Fruit fly (Drosophila melanogaster) whole organism, embryonic: ENCODE data around the gene CG4267.
A peak's percentile ranks its signal among the peaks of the same experiment; 100 is the strongest.

Source experiments
- Atf-2 ChIP-seq: fragments of 200-800 bp; sonication (Bioruptor generic); optimal IDR thresholded peaks from 2 replicates; lab custom pipeline; 2016; ENCODE audit warnings: missing biosample characterization, missing genetic modification characterization
- CG10267 ChIP-seq: fragments of 200-800 bp; sonication (Bioruptor generic); optimal IDR thresholded peaks from 2 replicates; lab custom pipeline; 2018; ENCODE audit warnings: missing biosample characterization, mild to moderate bottlenecking, missing genetic modification characterization, moderate library complexity
- CG10366 ChIP-seq: fragments of 200-800 bp; sonication (Bioruptor generic); IDR thresholded peaks from 2 replicates; pipeline ENCODE4 v1.3.6; 2022; ENCODE audit warnings: missing biosample characterization, missing genetic modification characterization
- CG10543 ChIP-seq: fragments of 200-800 bp; sonication (Bioruptor generic); optimal IDR thresholded peaks from 3 replicates; lab custom pipeline; 2017; ENCODE audit warnings: missing biosample characterization, mild to moderate bottlenecking, missing genetic modification characterization, moderate library complexity
- CG12769 ChIP-seq: fragments of 200-800 bp; sonication (Bioruptor generic); optimal IDR thresholded peaks from 2 replicates; lab custom pipeline; 2019; ENCODE audit warnings: missing biosample characterization, mild to moderate bottlenecking, missing genetic modification characterization, moderate library complexity
- CG13123 ChIP-seq: fragments of 200-800 bp; sonication (Bioruptor generic); optimal IDR thresholded peaks from 2 replicates; lab custom pipeline; 2016; ENCODE audit warnings: missing biosample characterization, missing genetic modification characterization
- CG14860 ChIP-seq: fragments of 200-800 bp; sonication (Bioruptor generic); IDR thresholded peaks from 3 replicates; pipeline ENCODE4 v1.3.6; 2022; ENCODE audit warnings: missing biosample characterization, missing genetic modification characterization; ENCODE audit not compliant: partially characterized antibody
- CG17802 ChIP-seq: fragments of 200-800 bp; sonication (Bioruptor generic); optimal IDR thresholded peaks from 2 replicates; lab custom pipeline; 2018; ENCODE audit warnings: missing biosample characterization, mild to moderate bottlenecking, missing genetic modification characterization, moderate library complexity
- CG1792 ChIP-seq: fragments of 200-800 bp; sonication (Bioruptor generic); optimal IDR thresholded peaks from 2 replicates; lab custom pipeline; 2016; ENCODE audit warnings: missing biosample characterization, missing genetic modification characterization
- CG18599 ChIP-seq: fragments of 200-800 bp; sonication (Bioruptor generic); optimal IDR thresholded peaks from 3 replicates; lab custom pipeline; 2017; ENCODE audit warnings: missing biosample characterization, missing genetic modification characterization, mild to moderate bottlenecking, moderate library complexity, missing genetic modification reagents
- CG3163 ChIP-seq: fragments of 200-800 bp; sonication (Bioruptor generic); optimal IDR thresholded peaks from 3 replicates; lab custom pipeline; 2016; ENCODE audit warnings: missing biosample characterization, missing genetic modification characterization
- CG32767 ChIP-seq: fragments of 200-800 bp; sonication (Bioruptor generic); IDR thresholded peaks from 2 replicates; pipeline ENCODE4 v1.3.6; 2022; ENCODE audit warnings: missing biosample characterization, missing genetic modification characterization
- CG3838 ChIP-seq: fragments of 200-800 bp; sonication (Bioruptor generic); optimal IDR thresholded peaks from 3 replicates; lab custom pipeline; 2016; ENCODE audit warnings: missing biosample characterization, missing genetic modification characterization
- CG3847 ChIP-seq: fragments of 200-800 bp; sonication (Bioruptor generic); IDR thresholded peaks from 2 replicates; pipeline ENCODE4 v1.3.6; 2022; ENCODE audit warnings: missing biosample characterization, missing genetic modification characterization
- CG6254 ChIP-seq: fragments of 200-800 bp; sonication (Bioruptor generic); optimal IDR thresholded peaks from 3 replicates; lab custom pipeline; 2017; ENCODE audit warnings: mild to moderate bottlenecking, missing biosample characterization, missing genetic modification reagents, missing genetic modification characterization
- CG6272 ChIP-seq: fragments of 200-800 bp; sonication (Bioruptor generic); IDR thresholded peaks from 2 replicates; pipeline ENCODE4 v1.3.6; 2022; ENCODE audit warnings: missing biosample characterization, missing genetic modification characterization
- CG6813 ChIP-seq: fragments of 200-800 bp; sonication (Bioruptor generic); optimal IDR thresholded peaks from 2 replicates; lab custom pipeline; 2017; ENCODE audit warnings: missing biosample characterization, missing genetic modification characterization, mild to moderate bottlenecking, moderate library complexity, missing genetic modification reagents
- CG7745 ChIP-seq: fragments of 200-800 bp; sonication (Bioruptor generic); optimal IDR thresholded peaks from 2 replicates; lab custom pipeline; 2018; ENCODE audit warnings: missing biosample characterization, mild to moderate bottlenecking, missing genetic modification characterization, moderate library complexity
- Deaf1 ChIP-seq: fragments of 200-800 bp; optimal IDR thresholded peaks from 3 replicates; lab custom pipeline; 2019; ENCODE audit warnings: missing biosample characterization, mild to moderate bottlenecking, missing genetic modification characterization, moderate library complexity
- Dip3 ChIP-seq: fragments of 200-800 bp; sonication (Bioruptor generic); optimal IDR thresholded peaks from 3 replicates; lab custom pipeline; 2016; ENCODE audit warnings: missing biosample characterization, missing genetic modification characterization
- Dll ChIP-seq: fragments of 200-800 bp; sonication (Bioruptor generic); IDR thresholded peaks from 4 replicates; pipeline ENCODE4 v1.3.6; 2022; ENCODE audit warnings: missing biosample characterization, missing genetic modification characterization; ENCODE audit not compliant: partially characterized antibody
- Doc3 ChIP-seq: fragments of 200-800 bp; sonication (Bioruptor generic); IDR thresholded peaks from 3 replicates; pipeline ENCODE4 v1.3.6; 2022; ENCODE audit warnings: missing biosample characterization, missing genetic modification characterization; ENCODE audit not compliant: partially characterized antibody
- Dref ChIP-seq: fragments of 200-800 bp; sonication (Bioruptor generic); IDR thresholded peaks from 2 replicates; pipeline ENCODE4 v1.3.6; 2022; ENCODE audit warnings: missing biosample characterization, missing genetic modification characterization
- Eip74EF ChIP-seq, 2 experiments: fragments of 200-800 bp in 1 of 2; fragments of >200 bp in 1 of 2; sonication (Bioruptor generic) in 1 of 2; optimal IDR thresholded peaks; 2 replicates each; lab custom pipeline; 2017 to 2019; ENCODE audit warnings: missing biosample characterization in 2 of 2, missing genetic modification characterization in 2 of 2, mild to moderate bottlenecking in 1 of 2, moderate library complexity in 1 of 2
- HLHmδ ChIP-seq: fragments of 200-800 bp; sonication (Bioruptor generic); optimal IDR thresholded peaks from 2 replicates; lab custom pipeline; 2018; ENCODE audit warnings: missing biosample characterization, mild to moderate bottlenecking, missing genetic modification characterization, moderate library complexity
- Nf-YC ChIP-seq: fragments of 200-800 bp; optimal IDR thresholded peaks from 3 replicates; lab custom pipeline; 2019; ENCODE audit warnings: missing biosample characterization, mild to moderate bottlenecking, missing genetic modification characterization, moderate library complexity
- NfI ChIP-seq: fragments of 200-800 bp; sonication (Bioruptor generic); optimal IDR thresholded peaks from 3 replicates; lab custom pipeline; 2018; ENCODE audit warnings: missing biosample characterization, mild to moderate bottlenecking, missing genetic modification characterization, moderate library complexity
- Poxn ChIP-seq: fragments of 200-800 bp; sonication (Bioruptor generic); IDR thresholded peaks from 2 replicates; pipeline ENCODE4 v1.3.6; 2022; ENCODE audit warnings: missing biosample characterization, missing genetic modification characterization
- Usf ChIP-seq: fragments of 200-800 bp; sonication (Bioruptor generic); optimal IDR thresholded peaks from 2 replicates; lab custom pipeline; 2017; ENCODE audit warnings: missing genotype, missing biosample characterization, missing genetic modification characterization
- bbx ChIP-seq: fragments of 200-800 bp; sonication (Bioruptor generic); IDR thresholded peaks from 2 replicates; pipeline ENCODE4 v1.3.6; 2022; ENCODE audit warnings: missing biosample characterization, missing genetic modification characterization; ENCODE audit not compliant: partially characterized antibody
- cas ChIP-seq: fragments of 200-800 bp; sonication (Bioruptor generic); IDR thresholded peaks from 2 replicates; pipeline ENCODE4 v1.3.6; 2022; ENCODE audit warnings: missing biosample characterization, missing genetic modification characterization
- crol ChIP-seq: fragments of 200-800 bp; sonication (Bioruptor generic); IDR thresholded peaks from 2 replicates; pipeline ENCODE4 v1.3.6; 2022; ENCODE audit warnings: missing biosample characterization, missing genetic modification characterization
- dm ChIP-seq: fragments of 200-800 bp; sonication (Bioruptor generic); optimal IDR thresholded peaks from 3 replicates; lab custom pipeline; 2016; ENCODE audit warnings: missing biosample characterization, missing genetic modification characterization
- dmrt11E ChIP-seq: fragments of 200-800 bp; sonication (Bioruptor generic); optimal IDR thresholded peaks from 3 replicates; lab custom pipeline; 2018; ENCODE audit warnings: missing biosample characterization, mild to moderate bottlenecking, missing genetic modification characterization, moderate library complexity
- eve ChIP-seq, 2 experiments: fragments of >200 bp; optimal IDR thresholded peaks; 2 replicates each; lab custom pipeline; 2017; ENCODE audit warnings: missing biosample characterization in 2 of 2, missing genetic modification characterization in 2 of 2
- ftz-f1 ChIP-seq: fragments of 200-800 bp; sonication (Bioruptor generic); optimal IDR thresholded peaks from 2 replicates; lab custom pipeline; 2016; ENCODE audit warnings: missing biosample characterization, missing genetic modification characterization
- gsb ChIP-seq: fragments of 200-800 bp; sonication (Bioruptor generic); IDR thresholded peaks from 2 replicates; pipeline ENCODE4 v1.3.6; 2022; ENCODE audit warnings: missing biosample characterization, missing genetic modification characterization
- hkb ChIP-seq, 2 experiments: fragments of 200-800 bp in 1 of 2; fragments of >200 bp in 1 of 2; sonication (Bioruptor generic) in 1 of 2; IDR thresholded peaks in 1 of 2; optimal IDR thresholded peaks in 1 of 2; 2 replicates each; pipeline versions ENCODE4 v1.3.6 to Lab custom; 2017 to 2022; ENCODE audit warnings: missing biosample characterization in 1 of 2, missing genetic modification characterization in 1 of 2
- hth ChIP-seq: fragments of >200 bp; optimal IDR thresholded peaks from 2 replicates; lab custom pipeline; 2017; ENCODE audit warnings: inconsistent platforms
- klu ChIP-seq: fragments of 200-800 bp; sonication (Bioruptor generic); IDR thresholded peaks from 2 replicates; pipeline ENCODE4 v1.3.6; 2022; ENCODE audit warnings: missing biosample characterization, missing genetic modification characterization
- lbe ChIP-seq: fragments of 200-800 bp; sonication (Bioruptor generic); optimal IDR thresholded peaks from 2 replicates; lab custom pipeline; 2016; ENCODE audit warnings: missing biosample characterization, mild to moderate bottlenecking, missing genetic modification characterization
- lilli ChIP-seq: fragments of 200-800 bp; sonication (Bioruptor generic); optimal IDR thresholded peaks from 3 replicates; lab custom pipeline; 2016; ENCODE audit warnings: missing biosample characterization, missing genetic modification characterization
- lmd ChIP-seq: fragments of 200-800 bp; sonication (Bioruptor generic); IDR thresholded peaks from 2 replicates; pipeline ENCODE4 v1.3.6; 2022; ENCODE audit warnings: missing biosample characterization, missing genetic modification characterization
- mam ChIP-seq: fragments of 200-800 bp; sonication (Bioruptor generic); optimal IDR thresholded peaks from 3 replicates; lab custom pipeline; 2016; ENCODE audit warnings: missing biosample characterization, missing genetic modification characterization
- mirr ChIP-seq: fragments of 200-800 bp; sonication (Bioruptor generic); optimal IDR thresholded peaks from 3 replicates; lab custom pipeline; 2018; ENCODE audit warnings: missing biosample characterization, mild to moderate bottlenecking, missing genetic modification characterization
- phol ChIP-seq: fragments of 200-800 bp; sonication (Bioruptor generic); optimal IDR thresholded peaks from 3 replicates; lab custom pipeline; 2018; ENCODE audit warnings: missing biosample characterization, mild to moderate bottlenecking, missing genetic modification characterization, moderate library complexity
- stwl ChIP-seq: fragments of 200-800 bp; sonication (Bioruptor generic); optimal IDR thresholded peaks from 3 replicates; lab custom pipeline; 2018; ENCODE audit warnings: missing biosample characterization, mild to moderate bottlenecking, missing genetic modification characterization, moderate library complexity
- tgo ChIP-seq: fragments of 200-800 bp; sonication (Bioruptor generic); IDR thresholded peaks from 3 replicates; pipeline ENCODE4 v1.3.6; 2022; ENCODE audit warnings: missing biosample characterization, missing genetic modification characterization
- tin ChIP-seq: fragments of 200-800 bp; sonication (Bioruptor generic); optimal IDR thresholded peaks from 3 replicates; lab custom pipeline; 2016; ENCODE audit warnings: missing biosample characterization, missing genetic modification characterization

The CG4267 gene

DNA sequence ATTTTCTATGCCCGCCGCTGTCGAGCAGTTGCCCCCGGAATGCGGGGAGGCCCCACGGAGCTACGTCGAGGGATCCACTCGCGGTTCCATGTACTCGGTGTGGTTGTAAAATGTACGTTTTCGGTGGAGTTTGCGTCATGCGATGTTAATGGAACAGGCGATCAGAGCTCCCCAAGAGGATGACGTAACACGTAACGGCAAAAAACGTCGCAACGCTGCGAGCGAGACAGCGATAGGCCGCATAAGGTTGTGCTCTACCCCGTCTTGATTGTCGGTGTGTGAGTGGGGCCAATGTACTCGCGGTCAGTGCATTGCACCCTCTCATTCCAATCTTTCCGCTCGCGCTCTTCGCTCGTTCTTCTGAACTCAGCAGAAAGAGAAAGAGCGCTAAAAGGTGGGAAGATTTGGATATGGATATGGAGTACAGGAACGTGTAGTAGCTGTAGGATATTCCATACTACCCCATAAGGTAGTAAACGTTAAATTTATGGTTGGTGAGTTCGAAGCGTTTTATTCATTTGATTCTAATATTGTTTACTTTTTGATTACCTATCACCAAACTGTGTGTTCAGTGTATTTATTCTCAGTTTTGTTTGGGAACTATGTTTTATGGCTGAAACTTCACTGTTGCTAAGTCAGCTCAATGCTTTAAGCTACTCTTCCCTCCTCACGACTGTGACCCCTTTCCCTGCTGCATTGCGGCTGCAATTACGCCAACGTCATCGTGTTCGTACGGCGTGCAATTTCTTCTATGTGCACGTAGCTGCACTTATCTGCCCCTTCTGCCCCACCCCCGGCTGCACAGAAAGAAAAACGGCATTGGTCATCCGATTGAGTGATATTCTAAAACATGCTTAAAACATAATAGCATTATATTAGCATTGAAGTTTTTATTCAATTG, 41.8 kb upstream of the CG4267 start (continued):
- TF ChIP-seq CG6813 (GFP tag; lab: Kevin White, UChicago) = no peak
- no peak for TF ChIP-seq Dref (GFP tag; lab: Robert Waterston, UW)
- no peak for TF ChIP-seq CG10366
- no peak for TF ChIP-seq Doc3 (GFP tag; lab: Robert Waterston, UW)
- no peak for TF ChIP-seq bbx (GFP tag; lab: Robert Waterston, UW)
- TF ChIP-seq hkb (optimal IDR thresholded peaks at IDR 0.05; lab: Kevin White, UChicago) = no peak
- no peak for TF ChIP-seq hkb (GFP tag; IDR thresholded peaks at IDR 0.05; lab: Robert Waterston, UW)
- no peak for TF ChIP-seq NfI (GFP tag; lab: Kevin White, UChicago)
- no peak for TF ChIP-seq Dll (GFP tag; lab: Robert Waterston, UW)
- TF ChIP-seq CG17802 (tag; lab: Kevin White, UChicago) = no peak
- peak; percentile 61 for TF ChIP-seq Deaf1 (tag; lab: Kevin White, UChicago)
- TF ChIP-seq CG3847 (GFP tag; lab: Robert Waterston, UW) = no peak
- no peak for TF ChIP-seq mam
- no peak for TF ChIP-seq tin (GFP tag; lab: Kevin White, UChicago)
- TF ChIP-seq gsb = no peak
- peak; percentile 48 for TF ChIP-seq CG3163 (GFP tag; lab: Kevin White, UChicago)
- TF ChIP-seq tgo (GFP tag; lab: Robert Waterston, UW) = no peak
- TF ChIP-seq CG6272 (GFP tag; lab: Robert Waterston, UW) = no peak
- no peak for TF ChIP-seq crol (GFP tag; lab: Robert Waterston, UW)
- TF ChIP-seq lilli (GFP tag; lab: Kevin White, UChicago) = no peak
- TF ChIP-seq Eip74EF (GFP tag; optimal IDR thresholded peaks at IDR 0.05; lab: Kevin White, UChicago) = peak in 1 of 2 experiments; percentile 10
- peak; percentile 63 for TF ChIP-seq HLHmδ (GFP tag; lab: Kevin White, UChicago)
- TF ChIP-seq CG6254 (GFP tag; lab: Kevin White, UChicago) = peak; percentile 4
- TF ChIP-seq CG10267 (tag; lab: Kevin White, UChicago) = no peak
- peak; percentile 94 for TF ChIP-seq ftz-f1 (GFP tag; lab: Kevin White, UChicago)
- peak; percentile 33 for TF ChIP-seq lbe
- peak; percentile 81 for TF ChIP-seq CG12769 (tag; lab: Kevin White, UChicago)
- TF ChIP-seq Atf-2 = no peak
- no peak for TF ChIP-seq CG32767 (GFP tag; lab: Robert Waterston, UW)
- peak; percentile 64 for TF ChIP-seq Nf-YC (tag; lab: Kevin White, UChicago)
- TF ChIP-seq Dip3 (GFP tag; lab: Kevin White, UChicago) = no peak
- peak; percentile 58 for TF ChIP-seq CG10543 (GFP tag; lab: Kevin White, UChicago)
- TF ChIP-seq eve (GFP tag; optimal IDR thresholded peaks at IDR 0.05; lab: Kevin White, UChicago) = no peak
- no peak for TF ChIP-seq lmd (GFP tag; lab: Robert Waterston, UW)
- TF ChIP-seq mirr (GFP tag; lab: Kevin White, UChicago) = peak; percentile 3
- TF ChIP-seq Usf = no peak
- no peak for TF ChIP-seq CG7745 (tag; lab: Kevin White, UChicago)
- TF ChIP-seq phol (tag; lab: Kevin White, UChicago) = no peak
- TF ChIP-seq dm (GFP tag; lab: Kevin White, UChicago) = no peak
- no peak for TF ChIP-seq CG18599 (GFP tag; lab: Kevin White, UChicago)
- TF ChIP-seq dmrt11E (tag; lab: Kevin White, UChicago) = no peak
- no peak for TF ChIP-seq Poxn (GFP tag; lab: Robert Waterston, UW)
- TF ChIP-seq CG14860 (GFP tag; lab: Robert Waterston, UW) = no peak
- no peak for TF ChIP-seq klu (GFP tag; lab: Robert Waterston, UW)
- TF ChIP-seq hth (lab: Kevin White, UChicago) = no peak
- no peak for TF ChIP-seq CG13123 (GFP tag; lab: Kevin White, UChicago)
- no peak for TF ChIP-seq CG3838 (GFP tag; lab: Kevin White, UChicago)
- TF ChIP-seq CG1792 (GFP tag; lab: Kevin White, UChicago) = no peak
- no peak for TF ChIP-seq stwl (tag; lab: Kevin White, UChicago)
- no peak for TF ChIP-seq cas (GFP tag; lab: Robert Waterston, UW)
